Fruit fly (Drosophila melanogaster): Measurements from ENCODE around the gene CG14961.

CG14961 gene

dm6 chr3L:3303087-3303526 is 26.8 kb upstream of the CG14961 start, which contains the start of gene CG14968:
Gene CG14968 (minus strand): TSS chr3L:3303112.
- TF ChIP-seq CG8159 (tag; optimal IDR thresholded peaks at IDR 0.05) (peak; percentile 92), Pif1B (GFP tag; optimal IDR thresholded peaks at IDR 0.05) (peak; percentile 96), CG34367 (tag; optimal IDR thresholded peaks at IDR 0.05) (peak; percentile 87), CG32121 (GFP tag; IDR thresholded peaks at IDR 0.05) (peak; percentile 95), CG10348 (GFP tag; IDR thresholded peaks at IDR 0.05) (peak; percentile 68), gl (tag; optimal IDR thresholded peaks at IDR 0.05) (peak; percentile 80), CG12605 (GFP tag; IDR thresholded peaks at IDR 0.05) (peak; percentile 97), CG17806 (tag; optimal IDR thresholded peaks at IDR 0.05) (peak; percentile 94), Snoo (tag; optimal IDR thresholded peaks at IDR 0.05) (peak; percentile 97), Ets98B (GFP tag; IDR thresholded peaks at IDR 0.05) (peak; percentile 95), CG13204 (GFP tag; optimal IDR thresholded peaks at IDR 0.05) (peak; percentile 59), CG9948 (tag; optimal IDR thresholded peaks at IDR 0.05) (peak; percentile 91), CG4496 (GFP tag; IDR thresholded peaks at IDR 0.05) (peak; percentile 98), CG8301 (tag; optimal IDR thresholded peaks at IDR 0.05) (peak; percentile 92), D1 (tag; optimal IDR thresholded peaks at IDR 0.05) (peak; percentile 90), CG14655 (GFP tag; optimal IDR thresholded peaks at IDR 0.05) (peak; percentile 94), rn (GFP tag; IDR thresholded peaks at IDR 0.05) (peak; percentile 91), CG15710 (tag; optimal IDR thresholded peaks at IDR 0.05) (peak; percentile 94), Pif1A (GFP tag; optimal IDR thresholded peaks at IDR 0.05) (peak; percentile 95), EcR (GFP tag; optimal IDR thresholded peaks at IDR 0.05) (peak; percentile 98), fd96Ca (GFP tag; IDR thresholded peaks at IDR 0.05) (peak; percentile 94)

dm6 chr3L:3303534-3304459 is 26.1 kb upstream of the CG14961 start, which contains the start of gene ZnT63C:
Gene ZnT63C (plus strand): TSS chr3L:3303708.
- TF ChIP-seq CG14655 (GFP tag; optimal IDR thresholded peaks at IDR 0.05) = peak; percentile 60
- TF ChIP-seq fd96Ca (GFP tag; IDR thresholded peaks at IDR 0.05) = 0 out of 3 replicates have a peak, but pooled peaks have one; percentile 26
- TF ChIP-seq CG13204 (GFP tag; optimal IDR thresholded peaks at IDR 0.05) = no peak
- TF ChIP-seq Snoo (tag; optimal IDR thresholded peaks at IDR 0.05) = no peak
- peak; percentile 53 for TF ChIP-seq CG8301 (tag; optimal IDR thresholded peaks at IDR 0.05)
- TF ChIP-seq gl (tag; optimal IDR thresholded peaks at IDR 0.05) = peak; percentile 71
- no peak for TF ChIP-seq D1 (tag; optimal IDR thresholded peaks at IDR 0.05)
- peak; percentile 41 for TF ChIP-seq CG12605 (GFP tag; IDR thresholded peaks at IDR 0.05)
- TF ChIP-seq CG10348 (GFP tag; IDR thresholded peaks at IDR 0.05) = no peak
- no peak for TF ChIP-seq CG8159 (tag; optimal IDR thresholded peaks at IDR 0.05)
- no peak for TF ChIP-seq CG34367 (tag; optimal IDR thresholded peaks at IDR 0.05)
- TF ChIP-seq EcR (GFP tag; optimal IDR thresholded peaks at IDR 0.05) = no peak
- TF ChIP-seq Ets98B (GFP tag; IDR thresholded peaks at IDR 0.05) = peak; percentile 18; the same call in 1 of the 2 replicates
- TF ChIP-seq CG9948 (tag; optimal IDR thresholded peaks at IDR 0.05) = peak; percentile 18
- TF ChIP-seq Pif1A (GFP tag; optimal IDR thresholded peaks at IDR 0.05) = peak; percentile 42
- TF ChIP-seq CG32121 (GFP tag; IDR thresholded peaks at IDR 0.05) = peak; percentile 54; the same call in 1 of the 2 replicates
- no peak for TF ChIP-seq Pif1B (GFP tag; optimal IDR thresholded peaks at IDR 0.05)
- peak; percentile 42; the same call in 1 of the 2 replicates for TF ChIP-seq rn (GFP tag; IDR thresholded peaks at IDR 0.05)
- TF ChIP-seq CG17806 (tag; optimal IDR thresholded peaks at IDR 0.05) = peak; percentile 38
- TF ChIP-seq CG4496 (GFP tag; IDR thresholded peaks at IDR 0.05) = peak; percentile 72
- peak; percentile 25 for TF ChIP-seq CG15710 (tag; optimal IDR thresholded peaks at IDR 0.05)

dm6 chr3L:3304740-3305139 is 25.1 kb upstream of the CG14961 start:
- TF ChIP-seq EcR (GFP tag; optimal IDR thresholded peaks at IDR 0.05) (peak; percentile 85), Pif1A (GFP tag; optimal IDR thresholded peaks at IDR 0.05) (no peak)

- TF ChIP-seq CG14655 (GFP tag; optimal IDR thresholded peaks at IDR 0.05) (no peak), CG15710 (tag; optimal IDR thresholded peaks at IDR 0.05) (no peak), CG32121 (GFP tag; IDR thresholded peaks at IDR 0.05) (no peak), CG17806 (tag; optimal IDR thresholded peaks at IDR 0.05) (no peak), rn (GFP tag; IDR thresholded peaks at IDR 0.05) (no peak), CG4496 (GFP tag; IDR thresholded peaks at IDR 0.05) (no peak), Pif1B (GFP tag; optimal IDR thresholded peaks at IDR 0.05) (no peak), Pif1A (GFP tag; optimal IDR thresholded peaks at IDR 0.05) (no peak), CG8301 (tag; optimal IDR thresholded peaks at IDR 0.05) (no peak), Snoo (tag; optimal IDR thresholded peaks at IDR 0.05) (no peak), CG8159 (tag; optimal IDR thresholded peaks at IDR 0.05) (no peak), gl (tag; optimal IDR thresholded peaks at IDR 0.05) (no peak), EcR (GFP tag; optimal IDR thresholded peaks at IDR 0.05) (no peak), Ets98B (GFP tag; IDR thresholded peaks at IDR 0.05) (no peak), CG34367 (tag; optimal IDR thresholded peaks at IDR 0.05) (no peak)
These were observed 24.4 kb upstream of the CG14961 start for dm6 chr3L:3305430-3305829.

- TF ChIP-seq CG17806 (tag; optimal IDR thresholded peaks at IDR 0.05) (no peak), CG8159 (tag; optimal IDR thresholded peaks at IDR 0.05) (no peak), CG8301 (tag; optimal IDR thresholded peaks at IDR 0.05) (no peak), Ets98B (GFP tag; IDR thresholded peaks at IDR 0.05) (no peak), CG4496 (GFP tag; IDR thresholded peaks at IDR 0.05) (no peak), D1 (tag; optimal IDR thresholded peaks at IDR 0.05) (no peak), fd96Ca (GFP tag; IDR thresholded peaks at IDR 0.05) (no peak), Pif1A (GFP tag; optimal IDR thresholded peaks at IDR 0.05) (no peak), Pif1B (GFP tag; optimal IDR thresholded peaks at IDR 0.05) (no peak), CG13204 (GFP tag; optimal IDR thresholded peaks at IDR 0.05) (no peak), CG32121 (GFP tag; IDR thresholded peaks at IDR 0.05) (no peak), CG14655 (GFP tag; optimal IDR thresholded peaks at IDR 0.05) (no peak), Snoo (tag; optimal IDR thresholded peaks at IDR 0.05) (no peak), CG9948 (tag; optimal IDR thresholded peaks at IDR 0.05) (no peak)
These were observed 23.3 kb upstream of the CG14961 start for dm6 chr3L:3306515-3306914.
